Worm (Caenorhabditis elegans): ENCODE data around the gene nlp-82.

The nlp-82 gene

ce11 chrII:9260026-9260425, 5.9 kb upstream of the nlp-82 start:
- TF ChIP-seq unc-62 (GFP tag; optimal IDR thresholded peaks at IDR 0.05), result no peak

DNA sequence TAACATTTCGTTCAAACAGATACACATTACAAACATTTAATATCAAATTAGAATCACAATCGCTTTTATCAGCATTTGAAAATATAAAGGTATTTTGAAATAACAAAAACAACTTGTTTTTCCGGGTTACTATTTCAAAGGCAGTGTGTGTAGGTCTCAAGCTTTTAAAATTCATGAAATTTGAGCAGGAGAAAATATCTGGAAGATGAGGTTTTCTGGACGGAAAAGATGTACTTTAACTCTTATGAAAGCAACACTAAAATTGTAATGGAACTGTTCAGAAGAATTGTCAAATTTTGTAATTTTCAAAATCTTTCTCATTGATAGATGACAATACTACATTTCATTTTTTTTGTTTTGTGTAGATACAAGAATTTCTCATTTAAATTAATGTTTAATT, 4.5 kb upstream of the nlp-82 start:
- TF ChIP-seq unc-62 (GFP tag; optimal IDR thresholded peaks at IDR 0.05), result no peak

DNA sequence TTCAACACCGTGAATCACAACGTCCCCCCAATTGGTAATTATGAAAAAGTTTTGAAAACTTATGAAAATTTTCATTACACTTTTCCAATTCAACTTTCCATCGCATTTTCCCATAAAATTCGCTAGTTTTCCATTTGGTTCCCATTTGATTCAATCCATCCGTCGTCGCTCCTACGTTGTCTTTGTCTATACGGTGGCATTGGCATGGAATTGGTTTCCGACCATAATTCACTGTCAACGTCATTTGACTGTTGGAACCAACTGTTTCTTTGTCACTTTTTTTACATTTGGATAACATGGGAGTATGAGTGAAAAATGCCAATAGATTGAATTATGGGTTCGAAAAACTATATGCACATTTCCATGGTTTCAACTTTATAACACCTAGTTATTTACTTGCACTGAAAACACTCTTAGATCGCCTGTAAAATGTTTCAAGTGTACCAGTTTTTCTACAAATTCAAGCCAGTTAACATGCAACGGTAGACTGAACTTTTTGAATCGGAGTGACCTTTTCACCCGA, 4.0 kb upstream of the nlp-82 start:
- TF ChIP-seq unc-62 (GFP tag; optimal IDR thresholded peaks at IDR 0.05), result no peak

DNA sequence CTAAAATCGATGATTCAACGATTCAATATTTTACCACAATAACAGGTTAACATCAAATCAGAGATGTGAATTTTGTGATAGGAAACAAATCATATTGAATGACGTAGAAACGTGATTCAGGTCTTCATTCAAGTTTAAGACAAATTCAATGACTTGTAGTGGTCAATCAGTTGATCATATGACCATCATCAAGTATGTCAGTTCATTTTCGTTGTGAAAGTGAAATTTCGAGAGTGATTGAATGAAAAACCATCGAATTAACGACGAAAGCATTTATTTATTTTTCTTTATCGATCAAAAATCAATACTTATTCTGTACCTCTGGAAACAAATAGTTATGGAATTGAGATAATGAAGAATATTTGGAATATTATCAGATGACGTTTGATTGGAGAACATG, 2.6 kb downstream of the nlp-82 start:
- TF ChIP-seq unc-62 (GFP tag; optimal IDR thresholded peaks at IDR 0.05), result no peak

ce11 chrII:9250422-9250821, 3.7 kb downstream of the nlp-82 start, which contains the start of gene T26C5.4:
Gene T26C5.4, minus strand, starts transcription at chrII:9250522.
- TF ChIP-seq unc-62 (GFP tag; optimal IDR thresholded peaks at IDR 0.05), result no peak

DNA sequence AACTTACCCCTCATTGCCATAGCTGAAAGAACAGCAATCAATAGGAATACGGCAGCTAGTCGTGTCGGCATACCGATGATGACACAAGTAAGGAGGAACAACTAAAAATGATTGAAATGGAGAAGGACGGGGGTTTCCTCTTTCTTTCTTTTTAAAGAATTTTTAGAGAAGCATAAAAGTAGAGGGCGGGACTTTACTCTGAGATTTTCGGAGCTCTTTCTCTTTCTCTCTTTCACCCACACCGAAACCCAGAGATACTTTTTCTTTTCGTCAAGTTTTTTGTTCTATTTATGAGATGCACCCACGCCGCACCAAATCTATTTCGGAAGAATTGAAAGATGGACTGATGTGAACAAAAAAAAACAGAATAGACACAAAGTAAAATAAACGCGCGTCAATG, 7.4 kb downstream of the nlp-82 start, which contains the start of gene T26C5.5:
Gene T26C5.5, minus strand, starts transcription at position 101 of the 400 bp plus-strand sequence.
- TF ChIP-seq unc-62 (GFP tag; optimal IDR thresholded peaks at IDR 0.05), result no peak

ce11 chrII:9242804-9243203, 11.3 kb downstream of the nlp-82 start:
- TF ChIP-seq unc-62 (GFP tag; optimal IDR thresholded peaks at IDR 0.05), result no peak

- TF ChIP-seq unc-62 (GFP tag; optimal IDR thresholded peaks at IDR 0.05), result no peak
Observed at ce11 chrII:9241610-9242009, 12.5 kb downstream of the nlp-82 start.

- no peak for TF ChIP-seq unc-62 (GFP tag; optimal IDR thresholded peaks at IDR 0.05)
Observed at ce11 chrII:9237719-9238118, 16.4 kb downstream of the nlp-82 start.

ce11 chrII:9236972-9237371, 17.1 kb downstream of the nlp-82 start:
- TF ChIP-seq unc-62 (GFP tag; optimal IDR thresholded peaks at IDR 0.05), result no peak

DNA sequence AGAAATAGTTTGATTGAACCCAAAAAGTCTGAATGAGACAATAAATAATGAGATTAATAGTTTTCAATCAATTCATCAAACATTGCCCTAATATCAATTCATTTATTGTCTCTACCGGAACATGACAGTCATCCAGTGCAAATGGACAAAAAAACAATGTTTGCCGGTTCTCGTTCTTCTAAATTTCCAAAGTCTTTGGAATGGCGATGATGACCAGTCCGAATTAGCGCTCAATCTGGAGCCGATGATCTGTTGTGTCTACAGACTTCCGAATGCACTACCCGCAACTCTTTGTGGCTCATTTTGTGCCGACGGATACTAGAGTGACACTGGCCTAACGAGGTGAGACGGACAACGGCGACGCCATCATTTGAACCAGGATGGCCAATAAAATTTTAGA, 17.8 kb downstream of the nlp-82 start, which contains the start of gene T26C5.3:
Gene T26C5.3, plus strand, starts transcription at position 301 of the 400 bp plus-strand sequence.
- no peak for TF ChIP-seq unc-62 (GFP tag; optimal IDR thresholded peaks at IDR 0.05)

DNA sequence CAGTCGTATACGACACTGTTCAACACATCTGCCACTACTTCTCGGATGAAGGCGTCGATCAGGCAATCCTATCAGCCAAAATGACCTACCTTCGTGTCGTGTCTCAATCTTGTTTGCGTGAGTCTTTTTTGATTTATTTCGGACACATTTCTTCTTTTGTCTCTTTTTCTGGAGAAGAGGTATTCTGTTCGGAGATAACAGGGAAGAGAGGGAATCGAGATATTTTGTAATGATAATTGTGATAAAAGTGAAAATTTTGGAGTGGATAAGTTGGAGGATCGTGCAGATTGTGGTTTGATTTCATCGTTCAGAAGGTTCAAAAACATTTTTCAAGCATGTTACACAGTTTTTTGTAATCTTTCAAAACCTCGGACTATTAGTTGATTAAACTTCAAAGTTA, 20.3 kb downstream of the nlp-82 start:
- no peak for TF ChIP-seq unc-62 (GFP tag; optimal IDR thresholded peaks at IDR 0.05)

- no peak for TF ChIP-seq unc-62 (GFP tag; optimal IDR thresholded peaks at IDR 0.05)
Observed at ce11 chrII:9232923-9233322, 21.2 kb downstream of the nlp-82 start, which contains the start of gene T26C5.2. Gene T26C5.2, plus strand, starts transcription at chrII:9233223.

- no peak for TF ChIP-seq unc-62 (GFP tag; optimal IDR thresholded peaks at IDR 0.05)
Observed at ce11 chrII:9232493-9232892, 21.6 kb downstream of the nlp-82 start.

DNA sequence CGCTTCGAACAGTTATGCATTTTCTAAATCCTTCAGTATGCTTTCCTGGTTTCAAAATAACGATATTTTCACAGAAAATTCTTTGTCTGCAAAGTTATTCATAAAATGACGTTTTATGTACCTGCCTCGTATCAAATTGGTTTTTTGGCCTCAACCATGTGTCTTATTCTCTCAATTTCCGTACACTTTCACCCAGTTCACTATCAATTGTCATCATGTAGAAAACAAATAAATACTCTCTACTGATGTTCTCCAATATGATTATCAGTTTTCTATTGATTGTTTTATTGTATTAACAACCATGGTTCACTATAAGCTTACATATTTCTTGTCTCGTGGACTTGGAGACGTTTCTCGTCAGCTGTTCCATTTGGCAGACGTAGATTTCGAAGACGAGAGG, 22.8 kb downstream of the nlp-82 start, which contains the start of gene gst-13:
Gene gst-13, plus strand, starts transcription at position 218 of the 400 bp plus-strand sequence.
- no peak for TF ChIP-seq unc-62 (GFP tag; optimal IDR thresholded peaks at IDR 0.05)

DNA sequence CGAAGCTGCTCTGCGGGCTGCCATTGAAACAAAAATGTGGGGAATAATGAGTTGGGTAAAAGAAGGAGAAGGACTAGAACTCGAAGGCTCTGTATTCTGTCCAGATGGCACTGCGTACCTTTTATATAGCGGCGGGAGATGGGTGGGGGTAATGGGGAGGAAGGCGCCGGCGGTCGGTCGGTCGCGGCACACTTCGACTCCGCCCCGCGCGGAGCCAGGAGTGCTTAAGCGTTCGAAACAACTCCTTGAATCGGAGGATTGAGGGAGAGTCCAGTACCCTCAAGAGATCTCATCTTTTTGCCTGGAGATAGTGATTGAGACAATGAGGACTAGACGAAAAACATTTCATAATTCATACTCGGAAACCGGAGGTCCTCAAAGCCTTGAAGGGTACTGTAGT, 27.0 kb downstream of the nlp-82 start, which contains the start of gene abu-14:
Gene abu-14, minus strand, starts transcription at position 81 of the 400 bp plus-strand sequence.
- no peak for TF ChIP-seq unc-62 (GFP tag; optimal IDR thresholded peaks at IDR 0.05)

DNA sequence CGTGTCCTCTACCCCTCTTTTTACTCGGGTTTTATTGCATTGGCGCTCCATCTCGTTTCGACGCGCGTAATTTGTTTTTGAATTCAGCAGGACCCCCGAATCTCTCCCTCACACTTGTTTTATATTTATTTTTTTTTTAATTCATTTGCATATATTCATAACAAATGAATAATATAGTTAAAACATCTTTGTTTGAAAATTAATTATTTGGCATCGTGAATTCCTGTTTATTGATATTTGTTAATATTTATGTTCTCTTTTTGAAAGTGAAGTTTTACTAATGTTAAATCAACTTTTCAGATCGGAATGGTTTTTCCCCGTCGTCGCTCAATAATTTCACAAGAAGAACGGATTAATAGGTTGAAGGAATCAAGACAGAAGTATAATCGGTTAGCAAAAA, 31.1 kb downstream of the nlp-82 start, which contains the start of gene ZK1067.3:
Gene ZK1067.3, plus strand, starts transcription at position 301 of the 400 bp plus-strand sequence.
- no peak for TF ChIP-seq unc-62 (GFP tag; optimal IDR thresholded peaks at IDR 0.05)
